Worm (Caenorhabditis elegans) whole organism, L3 larva: Measurements from ENCODE around the gene ebax-1.

ENCODE experiments used
- R02D3.7 ChIP-seq: fragments of 150-350 bp; optimal IDR thresholded peaks from 2 replicates; lab custom pipeline; 2014; ENCODE audit warnings: missing biosample characterization, missing genetic modification characterization
- ama-1 ChIP-seq: fragments of 150-350 bp; optimal IDR thresholded peaks from 2 replicates; lab custom pipeline; 2018
- ceh-16 ChIP-seq: sonication (generic microtip); optimal IDR thresholded peaks from 2 replicates; lab custom pipeline; 2017; ENCODE audit warnings: missing biosample characterization, missing genetic modification characterization
- ceh-28 ChIP-seq: fragments of 150-350 bp; optimal IDR thresholded peaks from 2 replicates; lab custom pipeline; 2014; ENCODE audit warnings: missing biosample characterization, missing genetic modification reagents, missing genetic modification characterization
- ceh-82 ChIP-seq: fragments of 150-350 bp; optimal IDR thresholded peaks from 2 replicates; lab custom pipeline; 2014; ENCODE audit warnings: missing biosample characterization, missing genetic modification characterization
- ceh-9 ChIP-seq: sonication (generic microtip); optimal IDR thresholded peaks from 2 replicates; lab custom pipeline; 2018; ENCODE audit warnings: missing biosample characterization, missing genetic modification characterization
- daf-12 ChIP-seq: fragments of 150-350 bp; optimal IDR thresholded peaks from 2 replicates; lab custom pipeline; 2014; ENCODE audit warnings: missing biosample characterization, missing genetic modification reagents, missing genetic modification characterization
- egl-27 ChIP-seq: sonication (generic microtip); optimal IDR thresholded peaks from 4 replicates; lab custom pipeline; 2017; ENCODE audit warnings: missing biosample characterization, missing genetic modification reagents, missing genetic modification characterization
- egl-5 ChIP-seq: fragments of 150-350 bp; optimal IDR thresholded peaks from 2 replicates; lab custom pipeline; 2017; ENCODE audit warnings: missing biosample characterization, missing genetic modification reagents, missing genetic modification characterization, inconsistent platforms
- elt-1 ChIP-seq: fragments of 150-350 bp; optimal IDR thresholded peaks from 2 replicates; lab custom pipeline; 2014; ENCODE audit warnings: missing biosample characterization, missing genetic modification characterization
- elt-2 ChIP-seq: sonication (generic microtip); optimal IDR thresholded peaks from 2 replicates; lab custom pipeline; 2016; ENCODE audit warnings: missing genetic modification reagents, mild to moderate bottlenecking, missing genetic modification characterization, missing compliant biosample characterization
- elt-3 ChIP-seq, 3 experiments: fragments of 150-350 bp in 1 of 3; sonication (generic microtip) in 2 of 3; optimal IDR thresholded peaks; 2 replicates in 2 of 3; 4 replicates in 1 of 3; lab custom pipeline; 2014 to 2017; ENCODE audit warnings: missing biosample characterization in 3 of 3, missing genetic modification characterization in 3 of 3
- eor-1 ChIP-seq, 2 experiments: fragments of 150-350 bp; optimal IDR thresholded peaks; 2 replicates each; lab custom pipeline; 2014 to 2018; ENCODE audit warnings: missing biosample characterization in 2 of 2, missing genetic modification characterization in 2 of 2
- fkh-10 ChIP-seq: sonication (generic microtip); optimal IDR thresholded peaks from 2 replicates; lab custom pipeline; 2017; ENCODE audit warnings: missing biosample characterization, missing genetic modification reagents, missing genetic modification characterization
- hmg-11 ChIP-seq: sonication (generic microtip); optimal IDR thresholded peaks from 2 replicates; lab custom pipeline; 2016; ENCODE audit warnings: missing genetic modification characterization, missing compliant biosample characterization
- jun-1 ChIP-seq: fragments of 150-350 bp; optimal IDR thresholded peaks from 2 replicates; lab custom pipeline; 2014; ENCODE audit warnings: missing biosample characterization, missing genetic modification reagents, missing genetic modification characterization
- lin-15B ChIP-seq: fragments of 150-350 bp; optimal IDR thresholded peaks from 2 replicates; lab custom pipeline; 2014; ENCODE audit warnings: missing biosample characterization, missing genetic modification characterization
- lin-39 ChIP-seq: fragments of 150-350 bp; optimal IDR thresholded peaks from 2 replicates; lab custom pipeline; 2018; ENCODE audit warnings: missing biosample characterization, missing genetic modification reagents, missing genetic modification characterization
- lsy-12 ChIP-seq: sonication (generic microtip); optimal IDR thresholded peaks from 2 replicates; lab custom pipeline; 2016; ENCODE audit warnings: mild to moderate bottlenecking, missing genetic modification characterization, missing compliant biosample characterization
- mdl-1 ChIP-seq: fragments of 150-350 bp; optimal IDR thresholded peaks from 2 replicates; lab custom pipeline; 2014; ENCODE audit warnings: missing biosample characterization, missing genetic modification characterization
- nfya-1 ChIP-seq: sonication (generic microtip); optimal IDR thresholded peaks from 2 replicates; lab custom pipeline; 2017; ENCODE audit warnings: missing genetic modification characterization, mild to moderate bottlenecking, missing compliant biosample characterization, antibody characterized with exemption, moderate library complexity; ENCODE audit not compliant: insufficient read depth
- nhr-23 ChIP-seq: fragments of 150-350 bp; optimal IDR thresholded peaks from 2 replicates; lab custom pipeline; 2014; ENCODE audit warnings: missing biosample characterization, missing genetic modification reagents, missing genetic modification characterization
- nhr-25 ChIP-seq: sonication (generic microtip); optimal IDR thresholded peaks from 2 replicates; lab custom pipeline; 2017; ENCODE audit warnings: missing biosample characterization, missing genetic modification characterization
- nhr-28 ChIP-seq: fragments of 150-350 bp; optimal IDR thresholded peaks from 2 replicates; lab custom pipeline; 2014; ENCODE audit warnings: missing biosample characterization, missing genetic modification characterization
- nhr-43 ChIP-seq: sonication (generic microtip); optimal IDR thresholded peaks from 2 replicates; lab custom pipeline; 2016; ENCODE audit warnings: mild to moderate bottlenecking, missing genetic modification characterization, missing compliant biosample characterization; ENCODE audit not compliant: poor library complexity, severe bottlenecking
- nhr-67 ChIP-seq: fragments of 150-350 bp; optimal IDR thresholded peaks from 2 replicates; lab custom pipeline; 2014; ENCODE audit warnings: missing biosample characterization, missing genetic modification characterization
- nhr-76 ChIP-seq: fragments of 150-350 bp; sonication (generic microtip); optimal IDR thresholded peaks from 5 replicates; lab custom pipeline; 2014; ENCODE audit warnings: missing biosample characterization, missing genetic modification characterization
- nhr-77 ChIP-seq: fragments of 150-350 bp; optimal IDR thresholded peaks from 2 replicates; lab custom pipeline; 2014; ENCODE audit warnings: missing biosample characterization, missing genetic modification characterization
- pha-4 ChIP-seq: fragments of 150-350 bp; optimal IDR thresholded peaks from 2 replicates; lab custom pipeline; 2014; ENCODE audit warnings: missing biosample characterization, missing genetic modification reagents, missing genetic modification characterization
- pqm-1 ChIP-seq: fragments of 150-350 bp; optimal IDR thresholded peaks from 2 replicates; lab custom pipeline; 2017; ENCODE audit warnings: missing biosample characterization, missing genetic modification characterization, inconsistent platforms
- sea-2 ChIP-seq: fragments of 150-350 bp; sonication (generic microtip); optimal IDR thresholded peaks from 4 replicates; lab custom pipeline; 2014; ENCODE audit warnings: missing biosample characterization, missing genetic modification reagents, missing genetic modification characterization
- skn-1 ChIP-seq: fragments of 150-350 bp; optimal IDR thresholded peaks from 2 replicates; lab custom pipeline; 2014; ENCODE audit warnings: missing biosample characterization, missing genetic modification characterization
- snpc-4 ChIP-seq: fragments of 150-350 bp; optimal IDR thresholded peaks from 2 replicates; lab custom pipeline; 2014; ENCODE audit warnings: missing biosample characterization, missing genetic modification characterization
- tbx-2 ChIP-seq: sonication (generic microtip); optimal IDR thresholded peaks from 2 replicates; lab custom pipeline; 2016; ENCODE audit warnings: mild to moderate bottlenecking, missing genetic modification characterization, missing compliant biosample characterization
- unc-39 ChIP-seq: sonication (generic microtip); optimal IDR thresholded peaks from 4 replicates; lab custom pipeline; 2017; ENCODE audit warnings: missing biosample characterization, missing genetic modification characterization
- unc-62 ChIP-seq: fragments of 150-350 bp; sonication (generic microtip); optimal IDR thresholded peaks from 4 replicates; lab custom pipeline; 2014; ENCODE audit warnings: missing biosample characterization, missing genetic modification reagents, missing genetic modification characterization
- zag-1 ChIP-seq: fragments of 150-350 bp; optimal IDR thresholded peaks from 2 replicates; lab custom pipeline; 2014; ENCODE audit warnings: missing biosample characterization, missing genetic modification characterization
- ztf-11 ChIP-seq: fragments of 150-350 bp; optimal IDR thresholded peaks from 2 replicates; lab custom pipeline; 2014; ENCODE audit warnings: missing biosample characterization, missing genetic modification characterization
- ztf-4 ChIP-seq: fragments of 150-350 bp; optimal IDR thresholded peaks from 2 replicates; lab custom pipeline; 2014; ENCODE audit warnings: missing biosample characterization, missing genetic modification characterization

ebax-1 gene

ce11 chrIV:10242458-10243123 is 44.2 kb upstream of the ebax-1 start (continued):
- no peak for TF ChIP-seq daf-12
- no peak for TF ChIP-seq lsy-12
- no peak for TF ChIP-seq ztf-11 (tag; lab: Kevin White, UChicago)
- TF ChIP-seq elt-1 (tag; lab: Kevin White, UChicago): no peak
- no peak for TF ChIP-seq unc-39 (tag; lab: Kevin White, UChicago)
- TF ChIP-seq tbx-2: no peak
- no peak for TF ChIP-seq ceh-16
- TF ChIP-seq mdl-1 (tag; lab: Kevin White, UChicago): no peak
- TF ChIP-seq ceh-28 (tag; lab: Kevin White, UChicago): no peak
- TF ChIP-seq hmg-11: no peak
- TF ChIP-seq nhr-28 (tag; lab: Kevin White, UChicago): no peak
- no peak for TF ChIP-seq egl-5 (tag; lab: Kevin White, UChicago)
- no peak for TF ChIP-seq ama-1 (lab: Kevin White, UChicago)
- no peak for TF ChIP-seq pqm-1 (tag; lab: Kevin White, UChicago)

ce11 chrIV:10243276-10243675 is 43.5 kb upstream of the ebax-1 start, which contains the start of gene tkt-1:
tkt-1 (plus strand) TSS chrIV:10243612.
- TF ChIP-seq tbx-2: no peak
- peak; percentile 92 for TF ChIP-seq elt-2
- no peak for TF ChIP-seq nhr-23 (tag; lab: Kevin White, UChicago)
- TF ChIP-seq mdl-1 (tag; lab: Kevin White, UChicago): no peak
- no peak for TF ChIP-seq R02D3.7
- TF ChIP-seq egl-27 (tag; lab: Kevin White, UChicago): no peak
- no peak for TF ChIP-seq ceh-82 (tag; lab: Kevin White, UChicago)
- no peak for TF ChIP-seq nhr-25 (tag; lab: Kevin White, UChicago)
- peak; percentile 19 for TF ChIP-seq pha-4 (tag; lab: Kevin White, UChicago)
- peak; percentile 55 for TF ChIP-seq jun-1
- TF ChIP-seq egl-5 (tag; lab: Kevin White, UChicago): no peak
- TF ChIP-seq pqm-1 (tag; lab: Kevin White, UChicago): peak; percentile 88
- TF ChIP-seq unc-62 (GFP tag; lab: Kevin White, UChicago): no peak
- no peak for TF ChIP-seq sea-2 (GFP tag; lab: Kevin White, UChicago)
- TF ChIP-seq elt-3 (tag; optimal IDR thresholded peaks at IDR 0.05; lab: Kevin White, UChicago): peak in 1 of 3 experiments; percentile 85
- TF ChIP-seq nhr-28 (tag; lab: Kevin White, UChicago): no peak
- TF ChIP-seq lin-15B: no peak
- TF ChIP-seq ceh-16: no peak
- TF ChIP-seq nhr-77 (tag; lab: Kevin White, UChicago): no peak
- no peak for TF ChIP-seq lin-39 (tag; lab: Kevin White, UChicago)
- TF ChIP-seq skn-1 (tag; lab: Kevin White, UChicago): no peak
- no peak for TF ChIP-seq ceh-9
- TF ChIP-seq zag-1: no peak
- no peak for TF ChIP-seq nfya-1 (tag; lab: Kevin White, UChicago)
- TF ChIP-seq snpc-4 (tag; lab: Kevin White, UChicago): no peak
- no peak for TF ChIP-seq ztf-4 (tag; lab: Kevin White, UChicago)
- no peak for TF ChIP-seq ceh-28 (tag; lab: Kevin White, UChicago)
- no peak for TF ChIP-seq ama-1 (lab: Kevin White, UChicago)
- TF ChIP-seq nhr-67: no peak
- TF ChIP-seq fkh-10 (GFP tag; lab: Kevin White, UChicago): no peak
- no peak for TF ChIP-seq nhr-76 (tag; lab: Kevin White, UChicago)
- TF ChIP-seq, all 47 proteins: peak for 5

ce11 chrIV:10245666-10246210 is 41.0 kb upstream of the ebax-1 start, which contains the start of gene F01G10.10:
F01G10.10 (plus strand) TSS chrIV:10246160.
- TF ChIP-seq nhr-25 (tag; lab: Kevin White, UChicago) (peak; percentile 62), eor-1 (tag; optimal IDR thresholded peaks at IDR 0.05; lab: Kevin White, UChicago) (no peak), elt-2 (peak; percentile 41), snpc-4 (tag; lab: Kevin White, UChicago) (no peak), ama-1 (lab: Kevin White, UChicago) (peak; percentile 87), nhr-23 (tag; lab: Kevin White, UChicago) (peak; percentile 30), elt-1 (tag; lab: Kevin White, UChicago) (no peak), nhr-43 (tag; lab: Kevin White, UChicago) (peak; percentile 34)
